Fruit fly (Drosophila melanogaster) whole organism, embryonic: ENCODE measurements around the gene BBIP1.

Source experiments
- C15 ChIP-seq: fragments of 200-800 bp; sonication (Bioruptor generic); IDR thresholded peaks from 3 replicates; pipeline ENCODE4 v1.3.6; 2022; ENCODE audit warnings: missing biosample characterization, missing genetic modification characterization
- CG1024 ChIP-seq: fragments of 200-800 bp; sonication (Bioruptor generic); IDR thresholded peaks from 2 replicates; pipeline ENCODE4 v1.3.6; 2022; ENCODE audit warnings: missing biosample characterization, missing genetic modification characterization
- CG10543 ChIP-seq: fragments of 200-800 bp; sonication (Bioruptor generic); optimal IDR thresholded peaks from 3 replicates; lab custom pipeline; 2017; ENCODE audit warnings: missing biosample characterization, mild to moderate bottlenecking, missing genetic modification characterization, moderate library complexity
- CG11093 ChIP-seq: fragments of 200-800 bp; sonication (Bioruptor generic); IDR thresholded peaks from 3 replicates; pipeline ENCODE4 v1.3.6; 2022; ENCODE audit warnings: missing biosample characterization, missing genetic modification characterization
- CG17829 ChIP-seq: fragments of 200-800 bp; optimal IDR thresholded peaks from 2 replicates; lab custom pipeline; 2019; ENCODE audit warnings: missing biosample characterization, mild to moderate bottlenecking, missing genetic modification characterization, moderate library complexity
- CG17912 ChIP-seq: fragments of 200-800 bp; sonication (Bioruptor generic); optimal IDR thresholded peaks from 2 replicates; lab custom pipeline; 2018; ENCODE audit warnings: missing biosample characterization, mild to moderate bottlenecking, missing genetic modification characterization
- CG18011 ChIP-seq: fragments of 200-800 bp; sonication (Bioruptor generic); optimal IDR thresholded peaks from 2 replicates; lab custom pipeline; 2017; ENCODE audit warnings: missing biosample characterization, missing genetic modification characterization, mild to moderate bottlenecking, moderate library complexity, missing genotype
- CG30403 ChIP-seq: fragments of 200-800 bp; sonication (Bioruptor generic); optimal IDR thresholded peaks from 3 replicates; lab custom pipeline; 2016; ENCODE audit warnings: missing biosample characterization, missing genetic modification characterization
- CG34224 ChIP-seq: fragments of 200-800 bp; sonication (Bioruptor generic); IDR thresholded peaks from 3 replicates; pipeline ENCODE4 v1.3.6; 2022; ENCODE audit warnings: missing biosample characterization, missing genetic modification characterization; ENCODE audit not compliant: partially characterized antibody
- CG3995 ChIP-seq: fragments of 200-800 bp; sonication (Bioruptor generic); optimal IDR thresholded peaks from 3 replicates; lab custom pipeline; 2016; ENCODE audit warnings: missing biosample characterization, missing genetic modification characterization
- CG4730 ChIP-seq: fragments of 200-800 bp; sonication (Bioruptor generic); IDR thresholded peaks from 2 replicates; pipeline ENCODE4 v1.3.6; 2022; ENCODE audit warnings: missing biosample characterization, missing genetic modification characterization
- CG6791 ChIP-seq: fragments of 200-800 bp; sonication (Bioruptor generic); IDR thresholded peaks from 3 replicates; pipeline ENCODE4 v1.3.6; 2022; ENCODE audit warnings: missing biosample characterization, missing genetic modification characterization; ENCODE audit not compliant: partially characterized antibody
- CG7963 ChIP-seq: fragments of 200-800 bp; sonication (Bioruptor generic); IDR thresholded peaks from 3 replicates; pipeline ENCODE4 v1.3.6; 2022; ENCODE audit warnings: missing biosample characterization, missing genetic modification characterization; ENCODE audit not compliant: partially characterized antibody
- CG8281 ChIP-seq: fragments of 200-800 bp; sonication (Bioruptor generic); optimal IDR thresholded peaks from 2 replicates; lab custom pipeline; 2018; ENCODE audit warnings: missing biosample characterization, mild to moderate bottlenecking, missing genetic modification characterization, moderate library complexity
- CG8388 ChIP-seq: fragments of 200-800 bp; sonication (Bioruptor generic); optimal IDR thresholded peaks from 2 replicates; lab custom pipeline; 2019; ENCODE audit warnings: missing biosample characterization, mild to moderate bottlenecking, missing genetic modification characterization, moderate library complexity
- CG8478 ChIP-seq: fragments of >200 bp; optimal IDR thresholded peaks from 2 replicates; lab custom pipeline; 2018
- CG8765 ChIP-seq: fragments of 200-800 bp; sonication (Bioruptor generic); IDR thresholded peaks from 2 replicates; pipeline ENCODE4 v1.3.6; 2022; ENCODE audit warnings: missing biosample characterization, missing genetic modification characterization
- CG9215 ChIP-seq: fragments of 200-800 bp; sonication (Bioruptor generic); IDR thresholded peaks from 2 replicates; pipeline ENCODE4 v1.3.6; 2022; ENCODE audit warnings: missing biosample characterization, missing genetic modification characterization
- CG9797 ChIP-seq: fragments of 200-800 bp; sonication (Bioruptor generic); optimal IDR thresholded peaks from 3 replicates; lab custom pipeline; 2018; ENCODE audit warnings: missing biosample characterization, mild to moderate bottlenecking, missing genetic modification characterization
- D ChIP-seq, 2 experiments: fragments of 200-800 bp in 1 of 2; fragments of >200 bp in 1 of 2; sonication (Bioruptor generic) in 1 of 2; optimal IDR thresholded peaks; 2 replicates in 1 of 2; 3 replicates in 1 of 2; lab custom pipeline; 2017; ENCODE audit warnings: mild to moderate bottlenecking in 1 of 2, missing biosample characterization in 1 of 2, missing genetic modification characterization in 1 of 2, missing genetic modification reagents in 1 of 2
- Dbx ChIP-seq: fragments of 200-800 bp; sonication (Bioruptor generic); IDR thresholded peaks from 3 replicates; pipeline ENCODE4 v1.3.6; 2022; ENCODE audit warnings: missing biosample characterization, missing genetic modification characterization
- E2f2 ChIP-seq: fragments of 200-800 bp; sonication (Bioruptor generic); IDR thresholded peaks from 2 replicates; pipeline ENCODE4 v1.3.6; 2022; ENCODE audit warnings: missing biosample characterization, missing genetic modification characterization
- Fer1 ChIP-seq: fragments of 200-800 bp; sonication (Bioruptor generic); optimal IDR thresholded peaks from 2 replicates; lab custom pipeline; 2017; ENCODE audit warnings: missing biosample characterization, mild to moderate bottlenecking, missing genetic modification characterization
- Hr3 ChIP-seq: fragments of 200-800 bp; sonication (Bioruptor generic); optimal IDR thresholded peaks from 3 replicates; lab custom pipeline; 2016; ENCODE audit warnings: missing biosample characterization, missing genetic modification characterization
- Hsf ChIP-seq: fragments of 200-800 bp; sonication (Bioruptor generic); optimal IDR thresholded peaks from 3 replicates; lab custom pipeline; 2016; ENCODE audit warnings: missing biosample characterization, missing genetic modification characterization
- Lhr ChIP-seq: fragments of 200-800 bp; sonication (Bioruptor generic); optimal IDR thresholded peaks from 3 replicates; lab custom pipeline; 2017; ENCODE audit warnings: mild to moderate bottlenecking, missing biosample characterization, missing genetic modification reagents, missing genetic modification characterization
- Scr ChIP-seq: fragments of 200-800 bp; sonication (Bioruptor generic); IDR thresholded peaks from 2 replicates; pipeline ENCODE4 v1.3.6; 2022; ENCODE audit warnings: missing biosample characterization, missing genetic modification characterization; ENCODE audit not compliant: partially characterized antibody
- Sry-δ ChIP-seq: fragments of 200-800 bp; sonication (Bioruptor generic); optimal IDR thresholded peaks from 2 replicates; lab custom pipeline; 2016; ENCODE audit warnings: missing biosample characterization, missing genetic modification characterization
- ab ChIP-seq: fragments of 200-800 bp; sonication (Bioruptor generic); optimal IDR thresholded peaks from 2 replicates; lab custom pipeline; 2016; ENCODE audit warnings: missing biosample characterization, missing genetic modification characterization
- ato ChIP-seq: fragments of 200-800 bp; sonication (Bioruptor generic); IDR thresholded peaks from 2 replicates; pipeline ENCODE4 v1.3.6; 2022; ENCODE audit warnings: missing biosample characterization, missing genetic modification characterization; ENCODE audit not compliant: partially characterized antibody
- az2 ChIP-seq: fragments of 200-800 bp; sonication (Bioruptor generic); optimal IDR thresholded peaks from 3 replicates; lab custom pipeline; 2016; ENCODE audit warnings: missing biosample characterization, missing genetic modification characterization
- btn ChIP-seq: fragments of 200-800 bp; sonication (Bioruptor generic); optimal IDR thresholded peaks from 2 replicates; lab custom pipeline; 2016; ENCODE audit warnings: missing biosample characterization, missing genetic modification characterization
- dysf ChIP-seq: fragments of 200-800 bp; sonication (Bioruptor generic); IDR thresholded peaks from 3 replicates; pipeline ENCODE4 v1.3.6; 2022; ENCODE audit warnings: missing biosample characterization, missing genetic modification characterization
- esg ChIP-seq: fragments of 200-800 bp; sonication (Bioruptor generic); conservative IDR thresholded peaks from 2 replicates; pipeline ENCODE4 v1.3.6; 2022; ENCODE audit warnings: missing biosample characterization, missing genetic modification characterization
- exex ChIP-seq: fragments of 200-800 bp; sonication (Bioruptor generic); optimal IDR thresholded peaks from 4 replicates; lab custom pipeline; 2018; ENCODE audit warnings: missing biosample characterization, mild to moderate bottlenecking, missing genetic modification characterization, moderate library complexity
- ham ChIP-seq: fragments of 200-800 bp; sonication (Bioruptor generic); IDR thresholded peaks from 2 replicates; pipeline ENCODE4 v1.3.6; 2022; ENCODE audit warnings: missing biosample characterization, missing genetic modification characterization
- her ChIP-seq: fragments of 200-800 bp; sonication (Bioruptor generic); optimal IDR thresholded peaks from 2 replicates; lab custom pipeline; 2016; ENCODE audit warnings: missing biosample characterization, missing genetic modification characterization
- ind ChIP-seq: fragments of 200-800 bp; sonication (Bioruptor generic); optimal IDR thresholded peaks from 3 replicates; lab custom pipeline; 2016; ENCODE audit warnings: missing biosample characterization, missing genetic modification characterization
- p53 ChIP-seq: fragments of 200-800 bp; sonication (Bioruptor generic); optimal IDR thresholded peaks from 2 replicates; lab custom pipeline; 2016; ENCODE audit warnings: missing biosample characterization, missing genetic modification characterization
- ranshi ChIP-seq: fragments of 200-800 bp; sonication (Bioruptor generic); IDR thresholded peaks from 2 replicates; pipeline ENCODE4 v1.3.6; 2022; ENCODE audit warnings: missing biosample characterization, missing genetic modification characterization
- sna ChIP-seq: fragments of 200-800 bp; sonication (Bioruptor generic); IDR thresholded peaks from 2 replicates; pipeline ENCODE4 v1.3.6; 2022; ENCODE audit warnings: missing biosample characterization, missing genetic modification characterization; ENCODE audit not compliant: partially characterized antibody
- sug ChIP-seq: fragments of 200-800 bp; optimal IDR thresholded peaks from 2 replicates; lab custom pipeline; 2019; ENCODE audit warnings: missing biosample characterization, mild to moderate bottlenecking, missing genetic modification characterization, moderate library complexity
- tup ChIP-seq: fragments of 200-800 bp; sonication (Bioruptor generic); optimal IDR thresholded peaks from 2 replicates; lab custom pipeline; 2016; ENCODE audit warnings: missing biosample characterization, mild to moderate bottlenecking, missing genetic modification characterization, moderate library complexity
- vnd ChIP-seq: fragments of 200-800 bp; sonication (Bioruptor generic); IDR thresholded peaks from 3 replicates; pipeline ENCODE4 v1.3.6; 2022; ENCODE audit warnings: missing biosample characterization, missing genetic modification characterization; ENCODE audit not compliant: partially characterized antibody
- wdn ChIP-seq: fragments of 200-800 bp; sonication (Bioruptor generic); IDR thresholded peaks from 2 replicates; pipeline ENCODE4 v1.3.6; 2022; ENCODE audit warnings: missing biosample characterization, missing genetic modification characterization
- wor ChIP-seq: fragments of 200-800 bp; sonication (Bioruptor generic); IDR thresholded peaks from 2 replicates; pipeline ENCODE4 v1.3.6; 2022; ENCODE audit warnings: missing biosample characterization, missing genetic modification characterization
- zen ChIP-seq: fragments of 200-800 bp; sonication (Bioruptor generic); optimal IDR thresholded peaks from 3 replicates; lab custom pipeline; 2018; ENCODE audit warnings: missing biosample characterization, mild to moderate bottlenecking, missing genetic modification characterization, moderate library complexity
- zen2 ChIP-seq: fragments of 200-800 bp; sonication (Bioruptor generic); IDR thresholded peaks from 3 replicates; pipeline ENCODE4 v1.3.6; 2022; ENCODE audit warnings: missing biosample characterization, missing genetic modification characterization; ENCODE audit not compliant: partially characterized antibody

Gene BBIP1

dm6 chr3R:9434543-9435407 is 30.6 kb downstream of the BBIP1 start (continued):
- TF ChIP-seq ham, result 0 out of 2 replicates have a peak, but pooled peaks have one; percentile 10
- TF ChIP-seq CG17912 (GFP tag; lab: Kevin White, UChicago), result peak; percentile 9
- TF ChIP-seq CG6791 (GFP tag; lab: Robert Waterston, UW), result no peak
- peak; percentile 84 for TF ChIP-seq Hsf (GFP tag; lab: Kevin White, UChicago)
- TF ChIP-seq CG18011, result peak; percentile 52
- peak; percentile 92 for TF ChIP-seq dysf
- no peak for TF ChIP-seq D (optimal IDR thresholded peaks at IDR 0.05; lab: Kevin White, UChicago)
- peak; percentile 72 for TF ChIP-seq D (GFP tag; optimal IDR thresholded peaks at IDR 0.05; lab: Kevin White, UChicago)
- peak; percentile 60 for TF ChIP-seq tup (GFP tag; lab: Kevin White, UChicago)
- peak; percentile 85 for TF ChIP-seq ind (GFP tag; lab: Kevin White, UChicago)
- peak; percentile 83 for TF ChIP-seq CG17829 (tag; lab: Kevin White, UChicago)
- peak; percentile 69 for TF ChIP-seq CG8281 (tag; lab: Kevin White, UChicago)
- TF ChIP-seq CG30403 (GFP tag; lab: Kevin White, UChicago), result peak; percentile 91
- TF ChIP-seq sug, result peak; percentile 66
- TF ChIP-seq CG9797 (GFP tag; lab: Kevin White, UChicago), result no peak
- TF ChIP-seq Fer1, result peak; percentile 86
- TF ChIP-seq CG34224 (GFP tag; lab: Robert Waterston, UW), result no peak
- TF ChIP-seq CG9215 (GFP tag; lab: Robert Waterston, UW), result peak; percentile 78
- TF ChIP-seq CG8388 (GFP tag; lab: Kevin White, UChicago), result peak; percentile 86
- peak; percentile 90 for TF ChIP-seq Dbx (GFP tag; lab: Robert Waterston, UW)
- peak; percentile 38 for TF ChIP-seq Lhr (GFP tag; lab: Kevin White, UChicago)
- TF ChIP-seq CG7963 (GFP tag; lab: Robert Waterston, UW), result no peak
- TF ChIP-seq sna (GFP tag; lab: Robert Waterston, UW), result no peak
- TF ChIP-seq CG10543, result peak; percentile 61
- TF ChIP-seq ato (GFP tag; lab: Robert Waterston, UW), result no peak
- peak; percentile 88; the same call in 1 of the 2 replicates for TF ChIP-seq ranshi (GFP tag; lab: Robert Waterston, UW)
- peak; percentile 82 for TF ChIP-seq az2
- TF ChIP-seq CG8765 (GFP tag; lab: Robert Waterston, UW), result no peak
- peak; percentile 77 for TF ChIP-seq CG4730 (GFP tag; lab: Robert Waterston, UW)
- TF ChIP-seq CG3995 (GFP tag; lab: Kevin White, UChicago), result peak; percentile 42
- TF ChIP-seq her (GFP tag; lab: Kevin White, UChicago), result peak; percentile 65
- peak; percentile 74; the same call in 2 of the 3 replicates for TF ChIP-seq CG11093 (GFP tag; lab: Robert Waterston, UW)
- TF ChIP-seq wdn (GFP tag; lab: Robert Waterston, UW), result peak; percentile 75
- TF ChIP-seq ab (GFP tag; lab: Kevin White, UChicago), result no peak
- no peak for TF ChIP-seq Scr
- peak; percentile 54 for TF ChIP-seq exex (tag; lab: Kevin White, UChicago)
- peak; percentile 47 for TF ChIP-seq Sry-δ
- TF ChIP-seq Hr3, result peak; percentile 84
- peak; percentile 69 for TF ChIP-seq p53 (GFP tag; lab: Kevin White, UChicago)
- TF ChIP-seq vnd, result no peak
- no peak for TF ChIP-seq CG8478
- TF ChIP-seq C15, result peak; percentile 75; the same call in 2 of the 3 replicates
- TF ChIP-seq E2f2 (GFP tag; lab: Robert Waterston, UW), result peak; percentile 74
- TF ChIP-seq zen2 (GFP tag; lab: Robert Waterston, UW), result no peak
- peak; percentile 50; the same call in 1 of the 2 replicates for TF ChIP-seq wor (GFP tag; lab: Robert Waterston, UW)
- TF ChIP-seq CG1024 (GFP tag; lab: Robert Waterston, UW), result peak; percentile 74
- peak; percentile 83 for TF ChIP-seq esg (GFP tag; lab: Robert Waterston, UW)
- TF ChIP-seq zen, result peak; percentile 72
- peak; percentile 45 for TF ChIP-seq btn (GFP tag; lab: Kevin White, UChicago)
